Fruit fly (Drosophila melanogaster) whole organism: Measurements from ENCODE around the gene Cf2.

Source experiments
- CG8478 ChIP-seq: fragments of >200 bp; optimal IDR thresholded peaks from 2 replicates; lab custom pipeline; 2018; ENCODE audit warnings: inconsistent platforms
- Dll ChIP-seq: fragments of >200 bp; optimal IDR thresholded peaks from 2 replicates; lab custom pipeline; 2017
- EcR ChIP-seq, 2 experiments: fragments of >200 bp; optimal IDR thresholded peaks; 2 replicates each; lab custom pipeline; 2017; ENCODE audit warnings: missing biosample characterization in 2 of 2, missing genetic modification characterization in 2 of 2, missing genetic modification reagents in 2 of 2
- pan ChIP-seq: fragments of >200 bp; optimal IDR thresholded peaks from 2 replicates; lab custom pipeline; 2017
- psq ChIP-seq: fragments of >200 bp; optimal IDR thresholded peaks from 2 replicates; lab custom pipeline; 2017
- usp ChIP-seq: fragments of >200 bp; optimal IDR thresholded peaks from 2 replicates; lab custom pipeline; 2017; ENCODE audit warnings: missing biosample characterization, missing genetic modification characterization, mixed read lengths

Gene Cf2

DNA sequence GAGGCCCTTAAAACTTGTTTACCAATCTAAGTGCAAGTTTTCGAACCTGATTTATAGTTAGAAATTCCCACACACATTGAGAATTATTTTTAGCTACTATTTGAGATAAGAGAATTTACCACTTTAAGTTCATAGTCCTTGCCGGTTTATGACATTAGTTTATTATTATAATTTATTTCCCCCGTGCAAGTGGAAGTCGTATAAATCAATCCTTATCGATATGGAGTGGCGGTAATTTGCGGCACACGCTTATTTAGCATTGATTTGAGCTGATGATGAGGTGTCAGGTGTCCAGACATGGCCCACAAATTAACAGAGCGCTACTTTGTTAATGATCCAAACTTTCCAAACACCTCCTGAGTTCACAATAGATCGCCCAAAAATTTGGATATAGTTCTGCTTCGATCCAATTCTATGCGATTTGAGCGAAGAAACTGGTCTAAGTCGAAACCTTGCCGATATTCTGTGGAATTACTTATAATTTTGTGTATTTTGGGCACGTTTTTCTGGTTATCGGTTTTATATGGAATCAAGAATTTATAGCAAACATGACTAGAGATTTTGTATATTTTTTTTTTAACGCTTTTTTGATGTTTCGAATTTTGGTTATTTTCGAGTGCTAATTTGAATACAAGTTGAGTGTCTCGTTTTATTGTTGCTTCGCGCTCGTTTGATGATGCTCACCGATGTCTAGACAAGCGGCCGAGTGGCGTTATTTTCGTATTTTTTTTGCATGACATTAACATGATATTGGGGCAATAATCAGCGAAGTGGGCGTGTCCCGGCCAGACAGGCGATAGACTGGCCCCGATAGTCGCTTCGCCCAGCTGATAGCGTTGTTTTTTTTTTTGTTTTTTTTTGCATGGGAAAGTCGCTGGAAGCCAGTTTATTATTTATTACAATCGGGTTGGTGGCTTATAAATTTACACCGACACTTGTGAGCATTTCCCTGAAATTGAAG is 17.0 kb upstream of the Cf2 start:
- TF ChIP-seq psq (no peak), Dll (lab: Kevin White, UChicago) (no peak), EcR (GFP tag; optimal IDR thresholded peaks at IDR 0.05; lab: Kevin White, UChicago) (no peak), usp (GFP tag; lab: Kevin White, UChicago) (no peak), pan (no peak), CG8478 (no peak)

DNA sequence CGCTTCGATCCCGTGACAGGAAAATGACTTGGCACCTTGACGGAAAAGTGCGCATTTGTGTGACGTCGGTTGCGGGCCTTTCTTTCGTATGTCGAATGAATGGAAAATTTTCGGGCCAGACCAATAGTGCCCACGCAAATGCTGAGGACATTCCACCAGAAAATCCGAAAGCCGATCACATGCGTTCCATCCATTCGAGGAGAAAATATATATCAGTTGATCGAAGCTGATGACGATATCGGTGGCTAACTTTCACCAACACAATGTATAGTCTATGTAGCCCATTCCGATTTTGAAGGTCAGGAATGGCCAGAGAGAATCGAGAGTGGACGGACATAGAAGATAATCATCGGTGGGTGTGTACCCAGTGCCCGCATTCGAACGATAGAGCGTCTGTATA is 15.3 kb upstream of the Cf2 start:
- TF ChIP-seq usp (GFP tag; lab: Kevin White, UChicago) (no peak), CG8478 (no peak), Dll (lab: Kevin White, UChicago) (no peak), psq (no peak)

DNA sequence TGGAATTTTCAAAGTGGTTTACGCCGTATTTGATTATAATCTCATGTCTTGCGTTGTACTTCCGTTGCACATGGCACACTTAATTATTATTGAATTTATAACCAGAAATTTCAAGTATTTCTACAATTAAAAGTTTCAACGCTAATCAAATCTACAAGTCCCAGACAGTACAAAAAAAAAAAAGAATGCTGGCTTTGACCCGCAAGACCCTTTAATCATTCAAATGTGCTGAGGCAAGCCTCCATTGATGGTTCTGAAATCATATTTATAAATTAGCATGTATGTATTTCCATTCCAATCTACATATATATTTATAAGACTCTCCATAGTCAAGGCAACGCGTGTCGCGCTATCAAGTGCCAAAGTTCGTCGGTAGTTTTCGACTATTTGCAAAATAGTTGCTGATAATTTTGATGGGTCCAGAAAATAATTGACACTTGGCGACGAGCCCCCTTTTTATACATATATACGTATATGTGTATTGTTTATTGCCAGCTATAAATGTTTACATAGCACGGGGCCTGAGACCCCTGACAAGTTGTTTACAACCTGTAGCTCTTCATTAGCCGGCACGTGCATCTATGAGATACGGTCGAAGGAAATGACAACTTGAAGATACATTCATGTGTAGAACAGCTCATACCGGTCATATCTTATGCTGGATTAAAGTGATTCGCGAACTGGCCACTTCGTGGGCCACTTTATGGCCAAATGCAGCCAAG is 13.7 kb upstream of the Cf2 start:
- TF ChIP-seq psq (no peak), usp (GFP tag; lab: Kevin White, UChicago) (no peak), Dll (lab: Kevin White, UChicago) (no peak), pan (no peak), CG8478 (no peak), EcR (GFP tag; optimal IDR thresholded peaks at IDR 0.05; lab: Kevin White, UChicago) (no peak)

DNA sequence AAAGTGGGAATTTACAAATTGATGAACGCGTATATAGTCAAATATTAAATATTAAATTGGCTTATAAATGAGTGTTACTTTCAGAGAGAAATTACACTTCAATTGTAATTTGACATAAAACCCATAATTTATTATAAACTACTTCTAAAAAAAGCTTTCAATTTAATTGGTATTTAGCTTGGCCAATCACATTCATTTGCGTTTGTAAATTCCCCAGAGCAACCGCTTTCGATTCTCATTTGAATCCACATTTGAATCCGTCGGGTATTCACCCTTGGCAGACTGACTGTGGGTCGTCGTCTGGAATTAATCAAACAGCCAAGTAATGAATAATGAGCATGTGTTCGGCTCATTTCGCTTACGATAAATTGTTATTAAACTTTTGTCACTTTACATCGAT is 13.0 kb upstream of the Cf2 start:
- no peak for TF ChIP-seq EcR (GFP tag; optimal IDR thresholded peaks at IDR 0.05; lab: Kevin White, UChicago)
- TF ChIP-seq pan: no peak
- TF ChIP-seq psq: no peak
- TF ChIP-seq Dll (lab: Kevin White, UChicago): no peak
- no peak for TF ChIP-seq usp (GFP tag; lab: Kevin White, UChicago)
- TF ChIP-seq CG8478: no peak

- no peak for TF ChIP-seq pan
- TF ChIP-seq EcR (GFP tag; optimal IDR thresholded peaks at IDR 0.05; lab: Kevin White, UChicago): no peak
- TF ChIP-seq Dll (lab: Kevin White, UChicago): no peak
- no peak for TF ChIP-seq usp (GFP tag; lab: Kevin White, UChicago)
- TF ChIP-seq CG8478: no peak
- TF ChIP-seq psq: no peak
These were observed 10.7 kb upstream of the Cf2 start for dm6 chr2L:4893612-4894011.

- TF ChIP-seq EcR (GFP tag; optimal IDR thresholded peaks at IDR 0.05; lab: Kevin White, UChicago) (no peak), pan (no peak), Dll (lab: Kevin White, UChicago) (no peak)
These were observed 9.1 kb upstream of the Cf2 start, which contains the start of gene CG3036 for dm6 chr2L:4891914-4892469. Gene CG3036 (plus strand): TSS chr2L:4892112.

DNA sequence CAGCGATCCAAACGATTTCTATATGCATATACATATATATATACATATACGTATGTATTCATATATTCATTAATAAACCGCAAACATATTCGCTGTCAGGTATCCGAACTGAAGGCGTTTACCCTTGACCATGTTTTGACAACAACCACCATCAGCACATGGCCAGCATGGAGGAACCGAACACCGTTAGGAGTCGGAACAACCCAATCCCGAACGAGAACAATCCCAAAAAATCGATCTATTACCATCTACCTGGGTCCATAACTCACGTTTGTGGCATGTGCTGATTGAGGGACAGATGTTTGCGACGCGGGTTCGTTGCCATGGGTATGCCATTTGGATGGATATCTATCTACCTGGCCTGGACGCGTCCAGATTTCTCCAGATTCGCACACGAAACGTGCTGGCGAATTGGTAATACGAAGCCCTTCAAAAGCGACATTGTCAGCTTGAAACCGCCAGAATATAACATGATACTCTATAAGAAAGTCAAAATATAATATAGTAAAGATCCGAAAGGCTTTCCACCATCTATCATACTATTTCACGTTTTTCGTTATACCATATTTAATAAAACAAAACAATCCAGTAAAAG is 6.6 kb upstream of the Cf2 start, which contains the start of gene CG15625:
TSS of gene CG15625 (plus strand) at position 545 of the 595 bp plus-strand sequence.
- TF ChIP-seq EcR (GFP tag; optimal IDR thresholded peaks at IDR 0.05; lab: Kevin White, UChicago) (no peak), Dll (lab: Kevin White, UChicago) (no peak), psq (no peak), CG8478 (no peak), pan (no peak), usp (GFP tag; lab: Kevin White, UChicago) (no peak)

DNA sequence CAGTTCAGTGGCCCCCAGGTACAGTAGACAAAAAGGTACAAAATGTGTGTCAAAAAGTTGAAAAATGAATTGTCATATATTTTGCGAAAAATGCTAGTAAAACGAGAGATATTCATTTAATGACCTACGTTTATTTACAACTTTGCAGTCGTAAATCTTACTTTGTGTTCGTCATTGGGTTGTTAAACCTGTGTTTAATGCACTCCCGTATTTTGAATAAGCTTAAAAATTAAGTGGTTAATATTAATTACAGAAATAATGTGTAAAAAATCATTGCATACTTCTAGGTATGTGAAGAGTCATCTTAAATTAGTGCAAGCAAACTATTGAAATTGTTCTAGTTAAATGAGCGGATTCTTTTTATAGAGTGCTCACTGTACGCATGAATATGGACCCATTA is 5.6 kb upstream of the Cf2 start:
- TF ChIP-seq EcR (GFP tag; optimal IDR thresholded peaks at IDR 0.05; lab: Kevin White, UChicago) (no peak), usp (GFP tag; lab: Kevin White, UChicago) (no peak), pan (no peak), CG8478 (no peak), Dll (lab: Kevin White, UChicago) (no peak), psq (no peak)

dm6 chr2L:4887382-4888219 is 4.7 kb upstream of the Cf2 start:
- TF ChIP-seq psq (no peak), pan (no peak), Dll (lab: Kevin White, UChicago) (no peak), CG8478 (no peak), usp (GFP tag; lab: Kevin White, UChicago) (no peak), EcR (GFP tag; optimal IDR thresholded peaks at IDR 0.05; lab: Kevin White, UChicago) (no peak)

DNA sequence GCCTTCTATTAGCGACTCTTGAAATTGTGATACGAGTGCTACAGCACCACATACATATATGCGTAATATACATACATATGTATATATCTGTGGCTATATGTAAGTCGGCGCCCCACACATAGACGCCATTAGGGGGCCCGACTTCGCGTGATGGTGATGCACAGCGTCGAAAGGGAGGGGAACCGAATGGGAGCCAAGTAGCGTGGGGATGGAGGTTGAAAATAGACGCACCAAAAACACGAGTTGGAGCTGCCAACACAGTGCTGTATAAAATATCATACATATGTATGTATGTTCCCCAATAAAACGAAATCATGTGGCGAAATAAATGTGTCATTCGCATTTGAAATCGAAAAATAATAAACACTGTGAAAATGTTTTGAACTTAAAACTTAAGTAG is 3.7 kb upstream of the Cf2 start:
- TF ChIP-seq psq: no peak

- TF ChIP-seq psq (no peak), EcR (GFP tag; optimal IDR thresholded peaks at IDR 0.05; lab: Kevin White, UChicago) (no peak), Dll (lab: Kevin White, UChicago) (no peak), usp (GFP tag; lab: Kevin White, UChicago) (no peak), pan (no peak), CG8478 (no peak)
These were observed 3.2 kb upstream of the Cf2 start for dm6 chr2L:4886132-4886531.
